Fruit fly (Drosophila melanogaster) whole organism, embryonic: ENCODE measurements around the gene CG13022.

Source experiments
- BtbVII ChIP-seq: fragments of 200-800 bp; sonication (Bioruptor generic); optimal IDR thresholded peaks from 3 replicates; lab custom pipeline; 2017; ENCODE audit warnings: missing biosample characterization, mild to moderate bottlenecking, missing genetic modification characterization
- CG10209 ChIP-seq: fragments of 200-800 bp; sonication (Bioruptor generic); optimal IDR thresholded peaks from 3 replicates; lab custom pipeline; 2017; ENCODE audit warnings: missing biosample characterization, mild to moderate bottlenecking, missing genetic modification characterization, missing genetic modification reagents
- CG10267 ChIP-seq: fragments of 200-800 bp; sonication (Bioruptor generic); optimal IDR thresholded peaks from 2 replicates; lab custom pipeline; 2018; ENCODE audit warnings: missing biosample characterization, mild to moderate bottlenecking, missing genetic modification characterization, moderate library complexity
- CG11247 ChIP-seq: fragments of 200-800 bp; sonication (Bioruptor generic); IDR thresholded peaks from 2 replicates; pipeline ENCODE4 v1.3.6; 2022; ENCODE audit warnings: missing biosample characterization, missing genetic modification characterization
- CG12104 ChIP-seq: fragments of 200-800 bp; sonication (Bioruptor generic); optimal IDR thresholded peaks from 3 replicates; lab custom pipeline; 2016; ENCODE audit warnings: missing biosample characterization, missing genetic modification characterization
- CG12155 ChIP-seq: fragments of 200-800 bp; sonication (Bioruptor generic); optimal IDR thresholded peaks from 3 replicates; lab custom pipeline; 2016; ENCODE audit warnings: missing biosample characterization, missing genetic modification characterization
- CG12769 ChIP-seq: fragments of 200-800 bp; sonication (Bioruptor generic); optimal IDR thresholded peaks from 2 replicates; lab custom pipeline; 2019; ENCODE audit warnings: missing biosample characterization, mild to moderate bottlenecking, missing genetic modification characterization, moderate library complexity
- CG17328 ChIP-seq: fragments of 200-800 bp; sonication (Bioruptor generic); IDR thresholded peaks from 2 replicates; pipeline ENCODE4 v1.3.6; 2022; ENCODE audit warnings: missing biosample characterization, missing genetic modification characterization
- CG17612 ChIP-seq: fragments of 200-800 bp; sonication (Bioruptor generic); IDR thresholded peaks from 2 replicates; pipeline ENCODE4 v1.3.6; 2022; ENCODE audit warnings: missing biosample characterization, missing genetic modification characterization
- CG2129 ChIP-seq: fragments of 200-800 bp; sonication (Bioruptor generic); IDR thresholded peaks from 2 replicates; pipeline ENCODE4 v1.3.6; 2022; ENCODE audit warnings: missing biosample characterization, missing genetic modification characterization; ENCODE audit not compliant: partially characterized antibody
- CG2199 ChIP-seq: fragments of 200-800 bp; sonication (Bioruptor generic); IDR thresholded peaks from 3 replicates; pipeline ENCODE4 v1.3.6; 2022; ENCODE audit warnings: missing biosample characterization, missing genetic modification characterization
- CG31441 ChIP-seq: fragments of 200-800 bp; sonication (Bioruptor generic); IDR thresholded peaks from 2 replicates; pipeline ENCODE4 v1.3.6; 2022; ENCODE audit warnings: missing biosample characterization, missing genetic modification characterization
- CG3847 ChIP-seq: fragments of 200-800 bp; sonication (Bioruptor generic); IDR thresholded peaks from 2 replicates; pipeline ENCODE4 v1.3.6; 2022; ENCODE audit warnings: missing biosample characterization, missing genetic modification characterization
- CG5953 ChIP-seq: fragments of 200-800 bp; sonication (Bioruptor generic); IDR thresholded peaks from 2 replicates; pipeline ENCODE4 v1.3.6; 2022; ENCODE audit warnings: missing biosample characterization, missing genetic modification characterization
- CG6272 ChIP-seq: fragments of 200-800 bp; sonication (Bioruptor generic); IDR thresholded peaks from 2 replicates; pipeline ENCODE4 v1.3.6; 2022; ENCODE audit warnings: missing biosample characterization, missing genetic modification characterization
- CG6765 ChIP-seq: fragments of 200-800 bp; sonication (Bioruptor generic); optimal IDR thresholded peaks from 3 replicates; lab custom pipeline; 2017; ENCODE audit warnings: missing biosample characterization, mild to moderate bottlenecking, missing genetic modification characterization
- CG6854 ChIP-seq: fragments of 200-800 bp; sonication (Bioruptor generic); optimal IDR thresholded peaks from 3 replicates; lab custom pipeline; 2017; ENCODE audit warnings: missing biosample characterization, mild to moderate bottlenecking, missing genetic modification characterization
- CG7745 ChIP-seq: fragments of 200-800 bp; sonication (Bioruptor generic); optimal IDR thresholded peaks from 2 replicates; lab custom pipeline; 2018; ENCODE audit warnings: missing biosample characterization, mild to moderate bottlenecking, missing genetic modification characterization, moderate library complexity
- CG9215 ChIP-seq: fragments of 200-800 bp; sonication (Bioruptor generic); IDR thresholded peaks from 2 replicates; pipeline ENCODE4 v1.3.6; 2022; ENCODE audit warnings: missing biosample characterization, missing genetic modification characterization
- CHES-1-like ChIP-seq: fragments of 200-800 bp; sonication (Bioruptor generic); optimal IDR thresholded peaks from 2 replicates; lab custom pipeline; 2016; ENCODE audit warnings: missing biosample characterization, missing genetic modification characterization
- CTCF ChIP-seq: fragments of 200-800 bp; sonication (Bioruptor generic); optimal IDR thresholded peaks from 2 replicates; lab custom pipeline; 2017; ENCODE audit warnings: missing biosample characterization, mild to moderate bottlenecking, missing genetic modification characterization, moderate library complexity
- Doc3 ChIP-seq: fragments of 200-800 bp; sonication (Bioruptor generic); IDR thresholded peaks from 3 replicates; pipeline ENCODE4 v1.3.6; 2022; ENCODE audit warnings: missing biosample characterization, missing genetic modification characterization; ENCODE audit not compliant: partially characterized antibody
- Dp ChIP-seq: fragments of 200-800 bp; sonication (Bioruptor generic); optimal IDR thresholded peaks from 2 replicates; lab custom pipeline; 2018; ENCODE audit warnings: missing biosample characterization, mild to moderate bottlenecking, missing genetic modification characterization, moderate library complexity
- ERR ChIP-seq: fragments of 200-800 bp; sonication (Bioruptor generic); optimal IDR thresholded peaks from 2 replicates; lab custom pipeline; 2016; ENCODE audit warnings: missing biosample characterization, missing genetic modification characterization
- Fer2 ChIP-seq: fragments of 200-800 bp; sonication (Bioruptor generic); optimal IDR thresholded peaks from 2 replicates; lab custom pipeline; 2018; ENCODE audit warnings: missing biosample characterization, mild to moderate bottlenecking, missing genetic modification characterization, moderate library complexity
- Fer3 ChIP-seq: fragments of 200-800 bp; sonication (Bioruptor generic); optimal IDR thresholded peaks from 2 replicates; lab custom pipeline; 2018; ENCODE audit warnings: missing biosample characterization, mild to moderate bottlenecking, missing genetic modification characterization, moderate library complexity
- MTF-1 ChIP-seq: fragments of 200-800 bp; sonication (Bioruptor generic); optimal IDR thresholded peaks from 2 replicates; lab custom pipeline; 2018; ENCODE audit warnings: missing biosample characterization, mild to moderate bottlenecking, missing genetic modification characterization, borderline replicate concordance
- PHDP ChIP-seq: fragments of 200-800 bp; sonication (Bioruptor generic); optimal IDR thresholded peaks from 3 replicates; lab custom pipeline; 2018; ENCODE audit warnings: missing biosample characterization, mild to moderate bottlenecking, missing genetic modification characterization, moderate library complexity
- Sin3A ChIP-seq: fragments of >200 bp; optimal IDR thresholded peaks from 2 replicates; lab custom pipeline; 2018
- Xrp1 ChIP-seq: fragments of 200-800 bp; sonication (Bioruptor generic); IDR thresholded peaks from 2 replicates; pipeline ENCODE4 v1.3.6; 2022; ENCODE audit warnings: missing biosample characterization, missing genetic modification characterization
- bowl ChIP-seq: fragments of 200-800 bp; sonication (Bioruptor generic); IDR thresholded peaks from 2 replicates; pipeline ENCODE4 v1.3.6; 2022; ENCODE audit warnings: missing biosample characterization, missing genetic modification characterization
- ci ChIP-seq: fragments of 200-800 bp; sonication (Bioruptor generic); IDR thresholded peaks from 3 replicates; pipeline ENCODE4 v1.3.6; 2022; ENCODE audit warnings: missing biosample characterization, missing genetic modification characterization
- croc ChIP-seq: fragments of 200-800 bp; sonication (Bioruptor generic); conservative IDR thresholded peaks from 3 replicates; pipeline ENCODE4 v1.3.6; 2022; ENCODE audit warnings: missing biosample characterization, missing genetic modification characterization
- disco-r ChIP-seq: fragments of 200-800 bp; sonication (Bioruptor generic); optimal IDR thresholded peaks from 2 replicates; lab custom pipeline; 2016; ENCODE audit warnings: missing biosample characterization, missing genetic modification characterization
- emc ChIP-seq: fragments of 200-800 bp; sonication (Bioruptor generic); optimal IDR thresholded peaks from 2 replicates; lab custom pipeline; 2016; ENCODE audit warnings: missing biosample characterization, missing genetic modification characterization
- eve ChIP-seq, 2 experiments: fragments of >200 bp; optimal IDR thresholded peaks; 2 replicates each; lab custom pipeline; 2017; ENCODE audit warnings: missing biosample characterization in 2 of 2, missing genetic modification characterization in 2 of 2
- fu2 ChIP-seq: fragments of 200-800 bp; sonication (Bioruptor generic); optimal IDR thresholded peaks from 2 replicates; lab custom pipeline; 2016; ENCODE audit warnings: missing biosample characterization, missing genetic modification characterization
- gcm2 ChIP-seq: fragments of 200-800 bp; sonication (Bioruptor generic); optimal IDR thresholded peaks from 2 replicates; lab custom pipeline; 2016; ENCODE audit warnings: missing biosample characterization, missing genetic modification characterization
- grau ChIP-seq: fragments of 200-800 bp; optimal IDR thresholded peaks from 3 replicates; lab custom pipeline; 2019; ENCODE audit warnings: missing biosample characterization, mild to moderate bottlenecking, missing genetic modification characterization, moderate library complexity
- her ChIP-seq: fragments of 200-800 bp; sonication (Bioruptor generic); optimal IDR thresholded peaks from 2 replicates; lab custom pipeline; 2016; ENCODE audit warnings: missing biosample characterization, missing genetic modification characterization
- hkb ChIP-seq, 2 experiments: fragments of 200-800 bp in 1 of 2; fragments of >200 bp in 1 of 2; sonication (Bioruptor generic) in 1 of 2; IDR thresholded peaks in 1 of 2; optimal IDR thresholded peaks in 1 of 2; 2 replicates each; pipeline versions ENCODE4 v1.3.6 to Lab custom; 2017 to 2022; ENCODE audit warnings: missing biosample characterization in 1 of 2, missing genetic modification characterization in 1 of 2
- hth ChIP-seq: fragments of >200 bp; optimal IDR thresholded peaks from 2 replicates; lab custom pipeline; 2017; ENCODE audit warnings: inconsistent platforms
- onecut ChIP-seq: fragments of 200-800 bp; sonication (Bioruptor generic); IDR thresholded peaks from 2 replicates; pipeline ENCODE4 v1.3.6; 2022; ENCODE audit warnings: missing biosample characterization, missing genetic modification characterization
- prd ChIP-seq, 3 experiments: fragments of >200 bp in 2 of 3; fragments of 200-800 bp in 1 of 3; sonication (Bioruptor generic) in 1 of 3; optimal IDR thresholded peaks in 2 of 3; IDR thresholded peaks in 1 of 3; 2 replicates in 2 of 3; 3 replicates in 1 of 3; pipeline versions ENCODE4 v1.3.6 to Lab custom; 2017 to 2022; ENCODE audit warnings: missing biosample characterization in 1 of 3, missing genetic modification characterization in 1 of 3
- row ChIP-seq: fragments of 200-800 bp; sonication (Bioruptor generic); IDR thresholded peaks from 3 replicates; pipeline ENCODE4 v1.3.6; 2022; ENCODE audit warnings: missing biosample characterization, missing genetic modification characterization
- sens ChIP-seq: fragments of 200-800 bp; sonication (Bioruptor generic); peaks from one replicate; lab custom pipeline; 2016; ENCODE audit warnings: missing biosample characterization, missing genetic modification characterization
- sisA ChIP-seq: fragments of 200-800 bp; sonication (Bioruptor generic); IDR thresholded peaks from 2 replicates; pipeline ENCODE4 v1.3.6; 2022; ENCODE audit warnings: missing biosample characterization, missing genetic modification characterization
- sr ChIP-seq: fragments of 200-800 bp; sonication (Bioruptor generic); IDR thresholded peaks from 3 replicates; pipeline ENCODE4 v1.3.6; 2022; ENCODE audit warnings: missing biosample characterization, missing genetic modification characterization
- unpg ChIP-seq: fragments of 200-800 bp; sonication (Bioruptor generic); optimal IDR thresholded peaks from 3 replicates; lab custom pipeline; 2018; ENCODE audit warnings: missing biosample characterization, mild to moderate bottlenecking, missing genetic modification characterization, moderate library complexity
- zen ChIP-seq: fragments of 200-800 bp; sonication (Bioruptor generic); optimal IDR thresholded peaks from 3 replicates; lab custom pipeline; 2018; ENCODE audit warnings: missing biosample characterization, mild to moderate bottlenecking, missing genetic modification characterization, moderate library complexity

The CG13022 gene

dm6 chr3L:16890650-16891336 is 48.0 kb downstream of the CG13022 start (continued):
- TF ChIP-seq row (GFP tag; lab: Robert Waterston, UW) (peak; percentile 93), onecut (GFP tag; lab: Robert Waterston, UW) (peak; percentile 89), Fer2 (tag; lab: Kevin White, UChicago) (peak; percentile 46), bowl (GFP tag; lab: Robert Waterston, UW) (peak; percentile 81; the same call in 1 of the 2 replicates), CG3847 (peak; percentile 83), ci (GFP tag; lab: Robert Waterston, UW) (peak; percentile 98), CG31441 (GFP tag; lab: Robert Waterston, UW) (peak; percentile 95), sr (GFP tag; lab: Robert Waterston, UW) (peak; percentile 81; the same call in 2 of the 3 replicates), Fer3 (tag; lab: Kevin White, UChicago) (peak; percentile 83), emc (peak; percentile 13), gcm2 (GFP tag; lab: Kevin White, UChicago) (peak; percentile 77), CG2199 (peak; percentile 87; the same call in 2 of the 3 replicates), CTCF (GFP tag; lab: Kevin White, UChicago) (peak; percentile 56), sens (GFP tag; lab: Kevin White, UChicago) (peak; percentile 99), MTF-1 (GFP tag; lab: Kevin White, UChicago) (peak; percentile 80), ERR (GFP tag; lab: Kevin White, UChicago) (peak; percentile 77), Doc3 (no peak), CHES-1-like (GFP tag; lab: Kevin White, UChicago) (peak; percentile 80), CG12155 (GFP tag; lab: Kevin White, UChicago) (peak; percentile 76), CG5953 (GFP tag; lab: Robert Waterston, UW) (peak; percentile 90), PHDP (tag; lab: Kevin White, UChicago) (peak; percentile 89), croc (GFP tag; lab: Robert Waterston, UW) (peak; percentile 91), fu2 (GFP tag; lab: Kevin White, UChicago) (peak; percentile 57), disco-r (peak; percentile 83), hth (lab: Kevin White, UChicago) (no peak), Sin3A (lab: Kevin White, UChicago) (no peak), CG6765 (no peak), Dp (no peak), hkb (optimal IDR thresholded peaks at IDR 0.05; lab: Kevin White, UChicago) (no peak), hkb (GFP tag; IDR thresholded peaks at IDR 0.05; lab: Robert Waterston, UW) (peak; percentile 95), CG17328 (GFP tag; lab: Robert Waterston, UW) (peak; percentile 96), CG10267 (peak; percentile 85), CG12104 (peak; percentile 82), grau (tag; lab: Kevin White, UChicago) (peak; percentile 84), prd (optimal IDR thresholded peaks at IDR 0.05; lab: Kevin White, UChicago) (no peak), prd (GFP tag; IDR thresholded peaks at IDR 0.05; lab: Robert Waterston, UW) (peak; percentile 93), zen (tag; lab: Kevin White, UChicago) (peak; percentile 82), BtbVII (GFP tag; lab: Kevin White, UChicago) (peak; percentile 73), CG2129 (no peak), eve (GFP tag; optimal IDR thresholded peaks at IDR 0.05; lab: Kevin White, UChicago) (peak in 1 of 2 experiments; percentile 96), CG6272 (GFP tag; lab: Robert Waterston, UW) (peak; percentile 71), unpg (GFP tag; lab: Kevin White, UChicago) (peak; percentile 94), CG9215 (GFP tag; lab: Robert Waterston, UW) (peak; percentile 65), CG17612 (peak; percentile 43), CG7745 (tag; lab: Kevin White, UChicago) (no peak), CG6854 (GFP tag; lab: Kevin White, UChicago) (peak; percentile 53), CG10209 (GFP tag; lab: Kevin White, UChicago) (peak; percentile 86), her (GFP tag; lab: Kevin White, UChicago) (peak; percentile 85), sisA (peak; percentile 95), CG11247 (GFP tag; lab: Robert Waterston, UW) (peak; percentile 80), CG12769 (peak; percentile 66), Xrp1 (peak; percentile 95)
